Worm (Caenorhabditis elegans) whole organism, mixed stage, embryonic: ENCODE measurements around the gene trim-21.

Experiments
- M03D4.4 ChIP-seq: sonication (generic microtip); optimal IDR thresholded peaks from 2 replicates; lab custom pipeline; 2017; ENCODE audit warnings: mild to moderate bottlenecking, missing genetic modification characterization, missing compliant biosample characterization
- blmp-1 ChIP-seq: fragments of 150-350 bp; optimal IDR thresholded peaks from 2 replicates; lab custom pipeline; 2014; ENCODE audit warnings: missing biosample characterization, missing genetic modification characterization
- ceh-39 ChIP-seq: fragments of 150-350 bp; optimal IDR thresholded peaks from 2 replicates; lab custom pipeline; 2014; ENCODE audit warnings: missing biosample characterization, missing genetic modification characterization
- ceh-43 ChIP-seq: fragments of 200-800 bp; sonication (Bioruptor generic); optimal IDR thresholded peaks from 2 replicates; lab custom pipeline; 2018; ENCODE audit warnings: mild to moderate bottlenecking, missing genetic modification characterization, moderate library complexity, missing compliant biosample characterization
- ceh-83 ChIP-seq: fragments of 200-800 bp; sonication (Bioruptor generic); optimal IDR thresholded peaks from 2 replicates; lab custom pipeline; 2018; ENCODE audit warnings: mild to moderate bottlenecking, missing genetic modification characterization, missing compliant biosample characterization
- ces-1 ChIP-seq: fragments of 150-350 bp; optimal IDR thresholded peaks from 2 replicates; lab custom pipeline; 2014; ENCODE audit warnings: missing biosample characterization, missing genetic modification reagents, missing genetic modification characterization
- cnd-1 ChIP-seq: fragments of 200-800 bp; sonication (Bioruptor generic); optimal IDR thresholded peaks from 2 replicates; lab custom pipeline; 2018; ENCODE audit warnings: mild to moderate bottlenecking, missing genetic modification characterization, missing compliant biosample characterization
- drap-1 ChIP-seq: fragments of 200-800 bp; sonication (Bioruptor generic); optimal IDR thresholded peaks from 3 replicates; lab custom pipeline; 2018; ENCODE audit warnings: mild to moderate bottlenecking, missing genetic modification characterization, missing compliant biosample characterization
- flh-1 ChIP-seq: fragments of 200-800 bp; sonication (Bioruptor generic); optimal IDR thresholded peaks from 2 replicates; lab custom pipeline; 2018; ENCODE audit warnings: mild to moderate bottlenecking, missing genetic modification characterization, moderate library complexity, missing compliant biosample characterization
- hlh-1 ChIP-seq: fragments of 150-350 bp; optimal IDR thresholded peaks from 2 replicates; lab custom pipeline; 2014; ENCODE audit warnings: missing biosample characterization, missing genetic modification reagents, missing genetic modification characterization
- lin-13 ChIP-seq: fragments of 150-350 bp; optimal IDR thresholded peaks from 2 replicates; lab custom pipeline; 2014; ENCODE audit warnings: missing biosample characterization, missing genetic modification characterization
- lin-32 ChIP-seq: fragments of 200-800 bp; sonication (Bioruptor generic); optimal IDR thresholded peaks from 2 replicates; lab custom pipeline; 2018; ENCODE audit warnings: mild to moderate bottlenecking, missing genetic modification characterization, missing compliant biosample characterization
- lsy-2 ChIP-seq: fragments of 150-350 bp; optimal IDR thresholded peaks from 2 replicates; lab custom pipeline; 2014; ENCODE audit warnings: missing biosample characterization, missing genetic modification characterization
- mab-5 ChIP-seq: fragments of 150-350 bp; optimal IDR thresholded peaks from 2 replicates; lab custom pipeline; 2014; ENCODE audit warnings: missing biosample characterization, missing genetic modification characterization
- mep-1 ChIP-seq: fragments of 150-350 bp; optimal IDR thresholded peaks from 2 replicates; lab custom pipeline; 2017; ENCODE audit warnings: missing biosample characterization, missing genetic modification reagents, missing genetic modification characterization, inconsistent platforms
- mls-2 ChIP-seq: sonication (generic microtip); optimal IDR thresholded peaks from 2 replicates; lab custom pipeline; 2016; ENCODE audit warnings: mild to moderate bottlenecking, missing genetic modification characterization, moderate library complexity, missing compliant biosample characterization
- nhr-12 ChIP-seq: fragments of 150-350 bp; optimal IDR thresholded peaks from 2 replicates; lab custom pipeline; 2014; ENCODE audit warnings: missing biosample characterization, missing genetic modification characterization
- nhr-2 ChIP-seq: fragments of 150-350 bp; optimal IDR thresholded peaks from 2 replicates; lab custom pipeline; 2014; ENCODE audit warnings: missing biosample characterization, missing genetic modification characterization
- nhr-237 ChIP-seq: fragments of 150-350 bp; optimal IDR thresholded peaks from 2 replicates; lab custom pipeline; 2014; ENCODE audit warnings: missing biosample characterization, missing genetic modification characterization
- nhr-28 ChIP-seq: fragments of 150-350 bp; optimal IDR thresholded peaks from 2 replicates; lab custom pipeline; 2014; ENCODE audit warnings: missing biosample characterization, missing genetic modification characterization
- nhr-76 ChIP-seq: sonication (generic microtip); optimal IDR thresholded peaks from 2 replicates; lab custom pipeline; 2017; ENCODE audit warnings: missing biosample characterization, missing genetic modification characterization
- pha-4 ChIP-seq: fragments of 150-350 bp; optimal IDR thresholded peaks from 2 replicates; lab custom pipeline; 2018; ENCODE audit warnings: missing biosample characterization, missing genetic modification reagents, missing genetic modification characterization
- sem-2 ChIP-seq: fragments of 200-800 bp; sonication (Bioruptor generic); optimal IDR thresholded peaks from 2 replicates; lab custom pipeline; 2018; ENCODE audit warnings: mild to moderate bottlenecking, missing genetic modification characterization, missing compliant biosample characterization
- snpc-4 ChIP-seq: fragments of 150-350 bp; optimal IDR thresholded peaks from 2 replicates; lab custom pipeline; 2014; ENCODE audit warnings: missing biosample characterization, missing genetic modification characterization
- sptf-1 ChIP-seq: sonication (generic microtip); optimal IDR thresholded peaks from 2 replicates; lab custom pipeline; 2017; ENCODE audit warnings: mild to moderate bottlenecking, missing genetic modification characterization, moderate library complexity, missing compliant biosample characterization
- tbx-8 ChIP-seq: fragments of 200-800 bp; sonication (Bioruptor generic); optimal IDR thresholded peaks from 2 replicates; lab custom pipeline; 2018; ENCODE audit warnings: mild to moderate bottlenecking, missing genetic modification characterization, moderate library complexity, missing compliant biosample characterization
- unc-120 ChIP-seq: sonication (generic microtip); optimal IDR thresholded peaks from 2 replicates; lab custom pipeline; 2017; ENCODE audit warnings: missing genetic modification characterization, missing compliant biosample characterization; ENCODE audit not compliant: poor library complexity, severe bottlenecking
- unc-39 ChIP-seq: fragments of 150-350 bp; optimal IDR thresholded peaks from 2 replicates; lab custom pipeline; 2014; ENCODE audit warnings: missing biosample characterization, missing genetic modification characterization
- ztf-11 ChIP-seq: fragments of 150-350 bp; optimal IDR thresholded peaks from 2 replicates; lab custom pipeline; 2014; ENCODE audit warnings: missing biosample characterization, missing genetic modification characterization

Gene trim-21

ce11 chrII:2353012-2353411 is 40.4 kb upstream of the trim-21 start, which contains the start of gene F43C11.3:
TSS of gene F43C11.3 (plus strand) at chrII:2353312.
- no peak for TF ChIP-seq unc-39 (tag; lab: Kevin White, UChicago)
- TF ChIP-seq nhr-28 (tag; lab: Kevin White, UChicago), result no peak
- no peak for TF ChIP-seq lin-13
- no peak for TF ChIP-seq pha-4 (tag; lab: Kevin White, UChicago)
- no peak for TF ChIP-seq nhr-76 (tag; lab: Kevin White, UChicago)
- no peak for TF ChIP-seq cnd-1 (tag; lab: Kevin White, UChicago)
- no peak for TF ChIP-seq ces-1
- TF ChIP-seq lsy-2 (tag; lab: Kevin White, UChicago), result no peak
- TF ChIP-seq hlh-1 (tag; lab: Kevin White, UChicago), result no peak
- TF ChIP-seq tbx-8, result no peak
- no peak for TF ChIP-seq nhr-237 (tag; lab: Kevin White, UChicago)
- no peak for TF ChIP-seq snpc-4 (tag; lab: Kevin White, UChicago)

- TF ChIP-seq drap-1 (GFP tag; lab: Kevin White, UChicago) (no peak), snpc-4 (tag; lab: Kevin White, UChicago) (no peak), tbx-8 (no peak), ztf-11 (no peak), lsy-2 (tag; lab: Kevin White, UChicago) (no peak), flh-1 (no peak), unc-120 (tag; lab: Kevin White, UChicago) (no peak), nhr-76 (tag; lab: Kevin White, UChicago) (no peak), M03D4.4 (tag; lab: Kevin White, UChicago) (no peak), unc-39 (tag; lab: Kevin White, UChicago) (no peak), sptf-1 (no peak), ceh-39 (tag; lab: Kevin White, UChicago) (no peak), nhr-2 (tag; lab: Kevin White, UChicago) (no peak), ces-1 (no peak), hlh-1 (tag; lab: Kevin White, UChicago) (no peak), lin-32 (GFP tag; lab: Kevin White, UChicago) (no peak), blmp-1 (tag; lab: Kevin White, UChicago) (no peak)
- TF ChIP-seq, all 35 proteins: peak for 0
These were observed 39.9 kb upstream of the trim-21 start, which contains the start of gene F43C11.10 for ce11 chrII:2352546-2352945. TSS of gene F43C11.10 (minus strand) at chrII:2352646.

- no peak for TF ChIP-seq sptf-1
- TF ChIP-seq ceh-43, result no peak
- TF ChIP-seq nhr-76 (tag; lab: Kevin White, UChicago), result no peak
- TF ChIP-seq sem-2 (GFP tag; lab: Kevin White, UChicago), result no peak
- TF ChIP-seq mls-2, result no peak
- no peak for TF ChIP-seq mab-5 (tag; lab: Kevin White, UChicago)
- TF ChIP-seq nhr-28 (tag; lab: Kevin White, UChicago), result no peak
- TF ChIP-seq, all 35 proteins: peak for 0
These were observed 34.0 kb upstream of the trim-21 start, which contains the start of gene F43C11.4 for ce11 chrII:2346672-2347071. TSS of gene F43C11.4 (plus strand) at chrII:2346972.

ce11 chrII:2342004-2342479 is 29.4 kb upstream of the trim-21 start, which contains the start of gene F43C11.6:
TSS of gene F43C11.6 (plus strand) at chrII:2342429.
- peak; percentile 13 for TF ChIP-seq hlh-1 (tag; lab: Kevin White, UChicago)
- TF ChIP-seq lsy-2 (tag; lab: Kevin White, UChicago), result peak; percentile 20
- peak; percentile 8 for TF ChIP-seq mep-1 (tag; lab: Kevin White, UChicago)
- no peak for TF ChIP-seq mls-2
- peak; percentile 41 for TF ChIP-seq lin-13
- TF ChIP-seq ceh-39 (tag; lab: Kevin White, UChicago), result peak; percentile 26
- TF ChIP-seq, all 35 proteins: peak for 5

- no peak for TF ChIP-seq ceh-83 (GFP tag; lab: Kevin White, UChicago)
- no peak for TF ChIP-seq unc-39 (tag; lab: Kevin White, UChicago)
- TF ChIP-seq ces-1, result no peak
- no peak for TF ChIP-seq sem-2 (GFP tag; lab: Kevin White, UChicago)
- no peak for TF ChIP-seq mep-1 (tag; lab: Kevin White, UChicago)
- no peak for TF ChIP-seq nhr-12 (tag; lab: Kevin White, UChicago)
- no peak for TF ChIP-seq ceh-39 (tag; lab: Kevin White, UChicago)
- TF ChIP-seq cnd-1 (tag; lab: Kevin White, UChicago), result no peak
- no peak for TF ChIP-seq drap-1 (GFP tag; lab: Kevin White, UChicago)
- no peak for TF ChIP-seq nhr-76 (tag; lab: Kevin White, UChicago)
These were observed 28.9 kb upstream of the trim-21 start, which contains the start of gene enri-1 for ce11 chrII:2341515-2341914. TSS of gene enri-1 (minus strand) at chrII:2341615.
